Worm (Caenorhabditis elegans): ENCODE measurements around the gene F35H8.2.

F35H8.2 gene

DNA sequence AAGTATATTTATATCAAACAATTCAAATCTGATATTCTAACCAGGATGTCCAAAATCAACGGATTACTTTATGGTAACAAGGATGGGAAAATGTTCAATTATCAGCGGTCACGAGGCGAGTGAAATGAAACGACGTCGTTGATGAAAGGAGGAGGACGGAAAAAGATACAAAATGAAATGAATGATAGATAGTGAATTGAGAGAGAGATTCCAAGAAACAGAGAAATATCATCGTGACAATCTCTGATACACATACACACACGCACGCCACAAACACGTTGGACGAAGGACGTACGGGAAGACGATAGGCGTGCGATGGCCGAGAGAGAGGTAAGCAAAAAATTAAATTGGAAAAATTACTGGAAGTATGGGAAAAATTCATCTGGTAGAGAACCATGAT is 45.8 kb downstream of the F35H8.2 start (continued):
- TF ChIP-seq B0035.1 (tag; optimal IDR thresholded peaks at IDR 0.05) (no peak), ztf-6 (GFP tag; IDR thresholded peaks at IDR 0.05) (no peak), chd-7 (tag; optimal IDR thresholded peaks at IDR 0.05) (peak; percentile 49), repo-1 (tag; optimal IDR thresholded peaks at IDR 0.05) (no peak), snpc-3.4 (tag; optimal IDR thresholded peaks at IDR 0.05) (no peak), egl-44 (GFP tag; IDR thresholded peaks at IDR 0.05) (0 out of 2 replicates have a peak, but pooled peaks have one; percentile 42), C06A6.2 (GFP tag; conservative IDR thresholded peaks at IDR 0.05) (no peak), hsf-1 (GFP tag; IDR thresholded peaks at IDR 0.05) (no peak), die-1 (tag; optimal IDR thresholded peaks at IDR 0.05) (no peak), ztf-22 (GFP tag; optimal IDR thresholded peaks at IDR 0.05) (peak; percentile 26), Y53G8AR.9 (GFP tag; conservative IDR thresholded peaks at IDR 0.05) (0 out of 2 replicates have a peak, but pooled peaks have one; percentile 23), madf-8 (GFP tag; conservative IDR thresholded peaks at IDR 0.05) (no peak), F52B5.7 (tag; optimal IDR thresholded peaks at IDR 0.05) (no peak), F39B2.1 (GFP tag; IDR thresholded peaks at IDR 0.05) (no peak), hmg-1.2 (GFP tag; IDR thresholded peaks at IDR 0.05) (0 out of 2 replicates have a peak, but pooled peaks have one; percentile 15), fkh-3 (tag; optimal IDR thresholded peaks at IDR 0.05) (no peak), let-607 (tag; optimal IDR thresholded peaks at IDR 0.05) (peak; percentile 74 to 83), T26A5.8 (tag; optimal IDR thresholded peaks at IDR 0.05) (no peak), Y67H2A.10 (GFP tag; conservative IDR thresholded peaks at IDR 0.05) (no peak), mcd-1 (GFP tag; IDR thresholded peaks at IDR 0.05) (no peak), pbrm-1 (GFP tag; IDR thresholded peaks at IDR 0.05) (no peak), bed-2 (GFP tag; IDR thresholded peaks at IDR 0.05) (no peak), mel-28 (tag; optimal IDR thresholded peaks at IDR 0.05; ENCODE audit: borderline replicate concordance) (no peak), dpl-1 (GFP tag; optimal IDR thresholded peaks at IDR 0.05) (no peak), nhr-80 (tag; optimal IDR thresholded peaks at IDR 0.05) (peak; percentile 83), cebp-1 (GFP tag; IDR thresholded peaks at IDR 0.05) (no peak), cebp-1 (tag; optimal IDR thresholded peaks at IDR 0.05) (peak; percentile 33), egrh-3 (GFP tag; IDR thresholded peaks at IDR 0.05) (no peak), ceh-91 (GFP tag; IDR thresholded peaks at IDR 0.05) (no peak), zfh-2 (GFP tag; conservative IDR thresholded peaks at IDR 0.05) (no peak), hlh-12 (tag; optimal IDR thresholded peaks at IDR 0.05) (no peak), C17E4.6 (GFP tag; IDR thresholded peaks at IDR 0.05) (no peak), ZK185.1 (tag; optimal IDR thresholded peaks at IDR 0.05; ENCODE audit: poor library complexity, severe bottlenecking) (no peak), B0336.3 (GFP tag; IDR thresholded peaks at IDR 0.05) (no peak), snpc-1.3 (tag; optimal IDR thresholded peaks at IDR 0.05; ENCODE audit: insufficient read depth) (no peak), lin-54 (GFP tag; optimal IDR thresholded peaks at IDR 0.05) (peak; percentile 9), lin-40 (tag; optimal IDR thresholded peaks at IDR 0.05) (peak; percentile 58), hrde-1 (tag; optimal IDR thresholded peaks at IDR 0.05; ENCODE audit: borderline replicate concordance) (no peak), F22D6.2 (tag; optimal IDR thresholded peaks at IDR 0.05) (peak; percentile 59), ets-4 (GFP tag; optimal IDR thresholded peaks at IDR 0.05) (peak; percentile 17), attf-5 (GFP tag; optimal IDR thresholded peaks at IDR 0.05) (no peak), aptf-2 (GFP tag; conservative IDR thresholded peaks at IDR 0.05) (no peak), ztf-26 (tag; optimal IDR thresholded peaks at IDR 0.05) (peak; percentile 50), nhr-120 (GFP tag; IDR thresholded peaks at IDR 0.05) (no peak), K11D2.4 (GFP tag; IDR thresholded peaks at IDR 0.05) (no peak), Y95B8A.8 (GFP tag; IDR thresholded peaks at IDR 0.05) (no peak), atf-7 (tag; optimal IDR thresholded peaks at IDR 0.05) (peak; percentile 43), B0019.2 (GFP tag; conservative IDR thresholded peaks at IDR 0.05) (no peak), sdz-38 (tag; optimal IDR thresholded peaks at IDR 0.05) (no peak)

Data from whole organism, young adult.